Fruit fly (Drosophila melanogaster): Measurements from ENCODE around the gene GatA.

DNA sequence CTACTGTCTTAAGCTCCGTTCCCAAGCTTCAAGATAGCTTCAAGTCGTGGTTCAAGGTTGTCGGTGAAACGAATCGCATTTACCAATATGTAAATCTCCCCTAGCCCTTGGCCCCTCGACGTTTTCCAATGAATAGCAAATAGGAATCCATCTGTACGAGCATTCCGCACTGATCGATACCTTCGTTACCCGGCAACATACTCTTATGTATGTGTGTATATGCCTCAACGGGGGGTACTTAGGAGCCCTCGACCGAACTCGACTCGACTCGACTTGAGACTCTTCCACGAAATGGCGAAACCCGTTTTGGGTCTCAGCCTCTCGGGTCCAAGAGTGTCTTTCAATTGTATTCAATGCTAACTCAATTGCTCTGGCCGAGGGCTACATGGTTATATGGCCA, 27.0 kb downstream of the GatA start:
- TF ChIP-seq CG7045 (GFP tag; optimal IDR thresholded peaks at IDR 0.05) = no peak
- TF ChIP-seq CG33017 (tag; optimal IDR thresholded peaks at IDR 0.05) = no peak
- no peak for TF ChIP-seq pad (GFP tag; optimal IDR thresholded peaks at IDR 0.05)
- no peak for TF ChIP-seq CG7101 (tag; optimal IDR thresholded peaks at IDR 0.05)
- no peak for TF ChIP-seq kay (GFP tag; ENCODE audit: borderline replicate concordance)
- no peak for TF ChIP-seq CG11617 (GFP tag; optimal IDR thresholded peaks at IDR 0.05)
- TF ChIP-seq cnc (optimal IDR thresholded peaks at IDR 0.05) = no peak

Measured in whole organism, adult.